Fruit fly (Drosophila melanogaster): ENCODE data around the gene gammaTub23C.

Gene gammaTub23C

dm6 chr2L:2999609-3000008 lies 26.9 kb downstream of the gammaTub23C start (continued):
- TF ChIP-seq Trl (optimal IDR thresholded peaks at IDR 0.05) (no peak), Trl (GFP tag; optimal IDR thresholded peaks at IDR 0.05) (no peak), zf30C (GFP tag; optimal IDR thresholded peaks at IDR 0.05) (peak; percentile 61), CG9437 (GFP tag; optimal IDR thresholded peaks at IDR 0.05) (no peak), Ravus (GFP tag; IDR thresholded peaks at IDR 0.05) (no peak), CG15696 (tag; optimal IDR thresholded peaks at IDR 0.05) (peak; percentile 4), cad (GFP tag; optimal IDR thresholded peaks at IDR 0.05) (peak; percentile 3), Ets97D (GFP tag; optimal IDR thresholded peaks at IDR 0.05) (no peak), slbo (GFP tag; IDR thresholded peaks at IDR 0.05) (no peak), CG6683 (GFP tag; optimal IDR thresholded peaks at IDR 0.05) (no peak), zen (tag; optimal IDR thresholded peaks at IDR 0.05) (peak; percentile 41), sens (GFP tag) (peak; percentile 15), Dad (GFP tag; optimal IDR thresholded peaks at IDR 0.05) (no peak), CG10274 (GFP tag; optimal IDR thresholded peaks at IDR 0.05) (no peak), CG18599 (GFP tag; optimal IDR thresholded peaks at IDR 0.05) (no peak), CG6791 (GFP tag; IDR thresholded peaks at IDR 0.05; ENCODE audit: partially characterized antibody) (peak; percentile 5; the same call in 1 of the 3 replicates), Max (GFP tag; optimal IDR thresholded peaks at IDR 0.05) (no peak), CG5953 (GFP tag; IDR thresholded peaks at IDR 0.05) (no peak), ac (GFP tag; optimal IDR thresholded peaks at IDR 0.05) (peak; percentile 44), CG15514 (GFP tag; optimal IDR thresholded peaks at IDR 0.05) (no peak), ase (GFP tag; IDR thresholded peaks at IDR 0.05) (no peak), Doc2 (GFP tag; IDR thresholded peaks at IDR 0.05) (no peak), CG5180 (GFP tag; optimal IDR thresholded peaks at IDR 0.05) (no peak), prd (optimal IDR thresholded peaks at IDR 0.05) (no peak), prd (GFP tag; IDR thresholded peaks at IDR 0.05) (no peak), tll (GFP tag; optimal IDR thresholded peaks at IDR 0.05) (peak in 1 of 2 experiments; percentile 50), CG13775 (GFP tag; optimal IDR thresholded peaks at IDR 0.05) (no peak), Ets65A (GFP tag) (peak; percentile 9), Six4 (GFP tag; optimal IDR thresholded peaks at IDR 0.05) (no peak), TFAM (GFP tag; optimal IDR thresholded peaks at IDR 0.05) (no peak), schlank (tag; optimal IDR thresholded peaks at IDR 0.05) (no peak), Antp (GFP tag; optimal IDR thresholded peaks at IDR 0.05) (no peak), Rx (GFP tag; IDR thresholded peaks at IDR 0.05) (no peak), D (optimal IDR thresholded peaks at IDR 0.05) (peak; percentile 41), D (GFP tag; optimal IDR thresholded peaks at IDR 0.05) (no peak), ap (GFP tag; IDR thresholded peaks at IDR 0.05) (no peak), sd (tag; optimal IDR thresholded peaks at IDR 0.05) (peak; percentile 53), HLH54F (GFP tag; optimal IDR thresholded peaks at IDR 0.05) (no peak), bigmax (GFP tag; optimal IDR thresholded peaks at IDR 0.05) (no peak), CG18764 (GFP tag; optimal IDR thresholded peaks at IDR 0.05) (no peak), CG10209 (GFP tag; optimal IDR thresholded peaks at IDR 0.05) (no peak), CG34376 (GFP tag; optimal IDR thresholded peaks at IDR 0.05) (no peak), Optix (GFP tag; IDR thresholded peaks at IDR 0.05) (no peak), dpn (GFP tag; optimal IDR thresholded peaks at IDR 0.05) (no peak), caup (GFP tag; optimal IDR thresholded peaks at IDR 0.05; ENCODE audit: severe bottlenecking) (no peak), gro (GFP tag; optimal IDR thresholded peaks at IDR 0.05) (no peak), CG11504 (tag; optimal IDR thresholded peaks at IDR 0.05) (no peak), cg (GFP tag; optimal IDR thresholded peaks at IDR 0.05) (peak; percentile 23), lbe (GFP tag; optimal IDR thresholded peaks at IDR 0.05) (no peak), CG31388 (GFP tag; optimal IDR thresholded peaks at IDR 0.05) (no peak), CG7372 (GFP tag; IDR thresholded peaks at IDR 0.05) (no peak), fd102C (GFP tag; optimal IDR thresholded peaks at IDR 0.05) (peak; percentile 72)
